Worm (Caenorhabditis elegans) whole organism, L4 larva: ENCODE results near the gene irld-2.
A peak's percentile ranks its signal among the peaks of the same experiment; 100 is the strongest.

Experiments used
- D1046.2 ChIP-seq: fragments of 200-800 bp; sonication (Bioruptor generic); IDR thresholded peaks from 2 replicates; pipeline ENCODE4 v1.3.6; 2022; ENCODE audit warnings: missing genetic modification characterization, missing compliant biosample characterization
- F49E8.2 ChIP-seq: sonication (generic microtip); optimal IDR thresholded peaks from 2 replicates; lab custom pipeline; 2016; ENCODE audit warnings: missing compliant biosample characterization, mild to moderate bottlenecking, missing genetic modification characterization, borderline replicate concordance
- T26A8.4 ChIP-seq: fragments of 200-800 bp; sonication (Bioruptor generic); IDR thresholded peaks from 2 replicates; pipeline ENCODE4 v1.3.6; 2022; ENCODE audit warnings: missing genetic modification characterization, missing compliant biosample characterization
- Y48G9A.11 ChIP-seq: fragments of 200-800 bp; sonication (Bioruptor generic); IDR thresholded peaks from 2 replicates; pipeline ENCODE4 v1.3.6; 2022; ENCODE audit warnings: missing genetic modification reagents, missing genetic modification characterization, missing compliant biosample characterization
- ZK337.2 ChIP-seq: fragments of 200-800 bp; sonication (Bioruptor generic); IDR thresholded peaks from 2 replicates; pipeline ENCODE4 v1.3.6; 2022; ENCODE audit warnings: missing genetic modification reagents, missing genetic modification characterization, missing compliant biosample characterization
- arid-1 ChIP-seq: fragments of 200-800 bp; sonication (Bioruptor generic); conservative IDR thresholded peaks from 2 replicates; pipeline ENCODE4 v1.3.6; 2022; ENCODE audit warnings: missing genetic modification reagents, missing genetic modification characterization, missing compliant biosample characterization
- attf-4 ChIP-seq: sonication (generic microtip); optimal IDR thresholded peaks from 3 replicates; lab custom pipeline; 2017; ENCODE audit warnings: missing biosample characterization, missing genetic modification characterization
- ceh-28 ChIP-seq: fragments of 150-350 bp; optimal IDR thresholded peaks from 2 replicates; lab custom pipeline; 2014; ENCODE audit warnings: missing biosample characterization, missing genetic modification reagents, missing genetic modification characterization
- ceh-44 ChIP-seq: fragments of 200-800 bp; sonication (Bioruptor generic); IDR thresholded peaks from 2 replicates; pipeline ENCODE4 v1.3.6; 2022; ENCODE audit warnings: missing genetic modification reagents, missing genetic modification characterization, missing compliant biosample characterization
- ceh-62 ChIP-seq: sonication (generic microtip); optimal IDR thresholded peaks from 2 replicates; lab custom pipeline; 2017; ENCODE audit warnings: missing biosample characterization, missing genetic modification characterization
- ceh-82 ChIP-seq: sonication (generic microtip); optimal IDR thresholded peaks from 2 replicates; lab custom pipeline; 2017; ENCODE audit warnings: missing biosample characterization, missing genetic modification characterization
- ces-1 ChIP-seq: fragments of 150-350 bp; sonication (generic microtip); optimal IDR thresholded peaks from 4 replicates; lab custom pipeline; 2014; ENCODE audit warnings: missing biosample characterization, missing genetic modification reagents, missing genetic modification characterization
- ctbp-1 ChIP-seq: fragments of 200-800 bp; sonication (Bioruptor generic); IDR thresholded peaks from 2 replicates; pipeline ENCODE4 v1.3.6; 2022; ENCODE audit warnings: missing genetic modification reagents, missing genetic modification characterization, missing compliant biosample characterization
- daf-19 ChIP-seq: fragments of 200-800 bp; sonication (Bioruptor generic); conservative IDR thresholded peaks from 2 replicates; pipeline ENCODE4 v1.3.6; 2022; ENCODE audit warnings: missing genetic modification characterization, missing compliant biosample characterization
- dmd-6 ChIP-seq: fragments of 200-800 bp; sonication (Bioruptor generic); IDR thresholded peaks from 2 replicates; pipeline ENCODE4 v1.3.6; 2022; ENCODE audit warnings: missing genetic modification reagents, missing genetic modification characterization, missing compliant biosample characterization
- dmd-8 ChIP-seq: fragments of 200-800 bp; sonication (Bioruptor generic); IDR thresholded peaks from 2 replicates; pipeline ENCODE4 v1.3.6; 2022; ENCODE audit warnings: missing genetic modification characterization, missing compliant biosample characterization
- dmd-9 ChIP-seq: fragments of 200-800 bp; sonication (Bioruptor generic); IDR thresholded peaks from 2 replicates; pipeline ENCODE4 v1.3.6; 2022; ENCODE audit warnings: missing genetic modification reagents, missing genetic modification characterization, missing compliant biosample characterization
- dpl-1 ChIP-seq: fragments of 150-350 bp; optimal IDR thresholded peaks from 2 replicates; lab custom pipeline; 2014; ENCODE audit warnings: missing biosample characterization, missing genetic modification reagents, missing genetic modification characterization
- duxl-1 ChIP-seq: sonication (generic microtip); optimal IDR thresholded peaks from 2 replicates; lab custom pipeline; 2016; ENCODE audit warnings: mild to moderate bottlenecking, missing genetic modification characterization, moderate library complexity, missing compliant biosample characterization; ENCODE audit not compliant: poor library complexity
- dve-1 ChIP-seq: sonication (generic microtip); optimal IDR thresholded peaks from 2 replicates; lab custom pipeline; 2017; ENCODE audit warnings: antibody characterized with exemption, mild to moderate bottlenecking, missing genetic modification characterization, missing compliant biosample characterization; ENCODE audit not compliant: insufficient read depth
- hif-1 ChIP-seq, 2 experiments: sonication (generic microtip); optimal IDR thresholded peaks; 2 replicates each; lab custom pipeline; 2016 to 2017; ENCODE audit warnings: missing compliant biosample characterization in 2 of 2, missing genetic modification characterization in 2 of 2, missing genetic modification reagents in 2 of 2, missing genotype in 2 of 2, mild to moderate bottlenecking in 1 of 2
- hlh-11 ChIP-seq: fragments of 200-800 bp; sonication (Bioruptor generic); optimal IDR thresholded peaks from 2 replicates; lab custom pipeline; 2018; ENCODE audit warnings: mild to moderate bottlenecking, missing genetic modification characterization, missing compliant biosample characterization
- hlh-30 ChIP-seq: sonication (generic microtip); optimal IDR thresholded peaks from 2 replicates; lab custom pipeline; 2017; ENCODE audit warnings: antibody characterized with exemption, mild to moderate bottlenecking, missing genetic modification characterization, missing compliant biosample characterization; ENCODE audit not compliant: insufficient read depth
- jun-1 ChIP-seq: fragments of 150-350 bp; optimal IDR thresholded peaks from 2 replicates; lab custom pipeline; 2014; ENCODE audit warnings: missing biosample characterization, missing genetic modification reagents, missing genetic modification characterization
- lin-13 ChIP-seq: fragments of 150-350 bp; optimal IDR thresholded peaks from 2 replicates; lab custom pipeline; 2014; ENCODE audit warnings: missing biosample characterization, missing genetic modification reagents, missing genetic modification characterization
- lin-15B ChIP-seq: fragments of 150-350 bp; sonication (generic microtip); optimal IDR thresholded peaks from 3 replicates; lab custom pipeline; 2014; ENCODE audit warnings: missing biosample characterization, missing genetic modification characterization
- lin-39 ChIP-seq: fragments of 150-350 bp; optimal IDR thresholded peaks from 2 replicates; lab custom pipeline; 2014; ENCODE audit warnings: missing biosample characterization, missing genetic modification reagents, missing genetic modification characterization
- mep-1 ChIP-seq: fragments of 150-350 bp; sonication (generic microtip); optimal IDR thresholded peaks from 3 replicates; lab custom pipeline; 2014; ENCODE audit warnings: missing biosample characterization, missing genetic modification characterization
- mes-2 ChIP-seq: sonication (generic microtip); optimal IDR thresholded peaks from 2 replicates; lab custom pipeline; 2016; ENCODE audit warnings: missing genotype, mild to moderate bottlenecking, missing genetic modification characterization, missing compliant biosample characterization; ENCODE audit not compliant: poor library complexity, severe bottlenecking
- nhr-11 ChIP-seq: fragments of 150-350 bp; optimal IDR thresholded peaks from 2 replicates; lab custom pipeline; 2014; ENCODE audit warnings: missing biosample characterization, missing genetic modification characterization
- nhr-111 ChIP-seq: fragments of 200-800 bp; sonication (Bioruptor generic); optimal IDR thresholded peaks from 2 replicates; lab custom pipeline; 2018; ENCODE audit warnings: mild to moderate bottlenecking, missing genetic modification characterization, missing compliant biosample characterization
- nhr-237 ChIP-seq: sonication (generic microtip); optimal IDR thresholded peaks from 2 replicates; lab custom pipeline; 2017; ENCODE audit warnings: missing biosample characterization, missing genetic modification characterization
- nhr-25 ChIP-seq: sonication (generic microtip); optimal IDR thresholded peaks from 2 replicates; lab custom pipeline; 2017; ENCODE audit warnings: missing genetic modification characterization, mild to moderate bottlenecking, missing compliant biosample characterization, antibody characterized with exemption, moderate library complexity, borderline replicate concordance; ENCODE audit not compliant: insufficient read depth
- nhr-28 ChIP-seq: fragments of 150-350 bp; optimal IDR thresholded peaks from 2 replicates; lab custom pipeline; 2014; ENCODE audit warnings: missing biosample characterization, missing genetic modification characterization
- nhr-42 ChIP-seq: fragments of 200-800 bp; sonication (Bioruptor generic); IDR thresholded peaks from 2 replicates; pipeline ENCODE4 v1.3.6; 2022; ENCODE audit warnings: missing genetic modification characterization, missing compliant biosample characterization
- nhr-6 ChIP-seq: fragments of 150-350 bp; optimal IDR thresholded peaks from 2 replicates; lab custom pipeline; 2014; ENCODE audit warnings: missing biosample characterization, missing genetic modification characterization
- php-3 ChIP-seq: fragments of 200-800 bp; sonication (Bioruptor generic); IDR thresholded peaks from 2 replicates; pipeline ENCODE4 v1.3.6; 2022; ENCODE audit warnings: missing genetic modification reagents, missing genetic modification characterization, missing compliant biosample characterization
- pqm-1 ChIP-seq: sonication (generic microtip); optimal IDR thresholded peaks from 2 replicates; lab custom pipeline; 2017; ENCODE audit warnings: missing biosample characterization, missing genetic modification characterization
- set-16 ChIP-seq: fragments of 200-800 bp; sonication (Bioruptor generic); IDR thresholded peaks from 2 replicates; pipeline ENCODE4 v1.3.6; 2022; ENCODE audit warnings: missing genetic modification reagents, missing genetic modification characterization, missing compliant biosample characterization
- skn-1 ChIP-seq: fragments of 150-350 bp; optimal IDR thresholded peaks from 2 replicates; lab custom pipeline; 2014; ENCODE audit warnings: missing biosample characterization, missing genetic modification characterization
- snpc-1.2 ChIP-seq: fragments of 200-800 bp; sonication (Bioruptor generic); IDR thresholded peaks from 2 replicates; pipeline ENCODE4 v1.3.6; 2022; ENCODE audit warnings: missing genetic modification reagents, missing genetic modification characterization, missing compliant biosample characterization
- spr-3 ChIP-seq: fragments of 200-800 bp; sonication (Bioruptor generic); optimal IDR thresholded peaks from 2 replicates; lab custom pipeline; 2018; ENCODE audit warnings: mild to moderate bottlenecking, missing genetic modification characterization, missing compliant biosample characterization
- unc-39 ChIP-seq: sonication (generic microtip); optimal IDR thresholded peaks from 2 replicates; lab custom pipeline; 2017; ENCODE audit warnings: missing biosample characterization, missing genetic modification characterization
- unc-62 ChIP-seq, 3 experiments: fragments of 150-350 bp in 1 of 3; sonication (generic microtip); optimal IDR thresholded peaks in 2 of 3; peaks in 1 of 3; 1 replicate in 1 of 3; 2 replicates in 2 of 3; lab custom pipeline; 2014 to 2017; ENCODE audit warnings: missing biosample characterization in 3 of 3, missing genetic modification characterization in 3 of 3, missing genetic modification reagents in 3 of 3, missing genotype in 1 of 3
- vab-7 ChIP-seq: fragments of 200-800 bp; sonication (Bioruptor generic); IDR thresholded peaks from 2 replicates; pipeline ENCODE4 v1.3.6; 2022; ENCODE audit warnings: missing genetic modification reagents, missing genetic modification characterization, missing compliant biosample characterization
- zfp-2 ChIP-seq: sonication (generic microtip); optimal IDR thresholded peaks from 2 replicates; lab custom pipeline; 2016; ENCODE audit warnings: mild to moderate bottlenecking, missing genetic modification characterization, missing compliant biosample characterization
- zfp-3 ChIP-seq: fragments of 200-800 bp; sonication (Bioruptor generic); conservative IDR thresholded peaks from 2 replicates; pipeline ENCODE4 v1.3.6; 2022; ENCODE audit warnings: missing genetic modification reagents, missing genetic modification characterization, missing compliant biosample characterization
- zip-11 ChIP-seq: fragments of 200-800 bp; sonication (Bioruptor generic); IDR thresholded peaks from 2 replicates; pipeline ENCODE4 v1.3.6; 2022; ENCODE audit warnings: missing genetic modification characterization, missing compliant biosample characterization
- zip-2 ChIP-seq: fragments of 150-350 bp; optimal IDR thresholded peaks from 2 replicates; lab custom pipeline; 2014; ENCODE audit warnings: missing biosample characterization, missing genetic modification characterization
- ztf-11 ChIP-seq: fragments of 150-350 bp; optimal IDR thresholded peaks from 2 replicates; lab custom pipeline; 2014; ENCODE audit warnings: missing biosample characterization, missing genetic modification characterization

The irld-2 gene

DNA sequence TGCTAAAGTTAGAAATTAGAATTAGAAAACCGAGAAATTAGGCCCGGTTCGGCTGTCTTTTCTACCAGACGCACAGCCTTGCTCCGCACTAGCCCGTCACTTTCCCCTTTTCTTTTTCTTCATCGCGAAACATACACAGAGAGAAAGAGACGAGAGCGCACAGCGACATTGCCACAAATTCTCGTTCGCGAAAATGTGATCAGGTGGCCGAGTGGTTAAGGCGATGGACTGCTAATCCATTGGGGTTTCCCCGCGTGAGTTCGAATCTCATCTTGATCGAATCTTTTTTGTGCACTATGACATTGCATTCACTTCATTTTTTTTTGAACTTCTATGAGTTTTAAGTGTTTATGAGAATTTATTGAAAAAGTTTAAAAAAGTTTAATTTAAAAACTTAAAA is 47.6 kb upstream of the irld-2 start (continued):
- peak; percentile 20 for TF ChIP-seq jun-1 (tag; lab: Kevin White, UChicago)
- TF ChIP-seq ZK337.2 (GFP tag; lab: Robert Waterston, UW), result peak; percentile 63
- TF ChIP-seq php-3 (GFP tag; lab: Robert Waterston, UW), result peak; percentile 27; the same call in 1 of the 2 replicates
- TF ChIP-seq attf-4 (tag; lab: Kevin White, UChicago), result no peak
- peak; percentile 77 for TF ChIP-seq vab-7 (GFP tag; lab: Robert Waterston, UW)
- peak; percentile 5 for TF ChIP-seq dpl-1 (GFP tag; lab: Kevin White, UChicago)
- TF ChIP-seq ceh-82, result no peak
- no peak for TF ChIP-seq spr-3 (GFP tag; lab: Kevin White, UChicago)
- no peak for TF ChIP-seq ceh-62 (tag; lab: Kevin White, UChicago)
- TF ChIP-seq lin-39 (tag; lab: Kevin White, UChicago), result no peak
- 0 out of 2 replicates have a peak, but pooled peaks have one; percentile 40 for TF ChIP-seq ceh-44 (GFP tag; lab: Robert Waterston, UW)
- peak; percentile 65 for TF ChIP-seq dmd-6 (GFP tag; lab: Robert Waterston, UW)
- TF ChIP-seq T26A8.4 (GFP tag; lab: Robert Waterston, UW), result peak; percentile 74
- no peak for TF ChIP-seq duxl-1
- no peak for TF ChIP-seq Y48G9A.11
- TF ChIP-seq ctbp-1 (GFP tag; lab: Robert Waterston, UW), result 0 out of 2 replicates have a peak, but pooled peaks have one; percentile 14
- no peak for TF ChIP-seq lin-15B (tag; lab: Kevin White, UChicago)
- TF ChIP-seq set-16, result no peak
- 0 out of 2 replicates have a peak, but pooled peaks have one; percentile 61 for TF ChIP-seq dmd-8 (GFP tag; lab: Robert Waterston, UW)
- no peak for TF ChIP-seq nhr-237 (tag; lab: Kevin White, UChicago)
- no peak for TF ChIP-seq pqm-1 (tag; lab: Kevin White, UChicago)
- TF ChIP-seq nhr-28 (tag; lab: Kevin White, UChicago), result no peak
- TF ChIP-seq ceh-28 (tag; lab: Kevin White, UChicago), result no peak
- peak; percentile 23 for TF ChIP-seq zip-2 (tag; lab: Kevin White, UChicago)
- TF ChIP-seq daf-19 (GFP tag; lab: Robert Waterston, UW), result no peak
- TF ChIP-seq dve-1 (tag; lab: Kevin White, UChicago), result peak; percentile 38
- peak; percentile 25 for TF ChIP-seq lin-13 (GFP tag; lab: Kevin White, UChicago)
- no peak for TF ChIP-seq unc-39 (tag; lab: Kevin White, UChicago)
- TF ChIP-seq dmd-9, result no peak
- no peak for TF ChIP-seq unc-62 (GFP tag; optimal IDR thresholded peaks at IDR 0.05 in 1 of 2; lab: Kevin White, UChicago)
- no peak for TF ChIP-seq unc-62 (tag; optimal IDR thresholded peaks at IDR 0.05; lab: Kevin White, UChicago)
- TF ChIP-seq D1046.2 (GFP tag; lab: Robert Waterston, UW), result 0 out of 2 replicates have a peak, but pooled peaks have one; percentile 69
- TF ChIP-seq ces-1 (GFP tag; lab: Kevin White, UChicago), result no peak
- TF ChIP-seq mes-2 (tag; lab: Kevin White, UChicago), result peak; percentile 79
- TF ChIP-seq mep-1, result no peak
- peak; percentile 16 for TF ChIP-seq nhr-6 (tag; lab: Kevin White, UChicago)
- TF ChIP-seq nhr-111 (GFP tag; lab: Kevin White, UChicago), result no peak
- no peak for TF ChIP-seq nhr-25 (tag; lab: Kevin White, UChicago)
- no peak for TF ChIP-seq nhr-11 (tag; lab: Kevin White, UChicago)
- 0 out of 2 replicates have a peak, but pooled peaks have one; percentile 67 for TF ChIP-seq nhr-42
- peak; percentile 81 for TF ChIP-seq snpc-1.2 (GFP tag; lab: Robert Waterston, UW)
- TF ChIP-seq hif-1 (tag; optimal IDR thresholded peaks at IDR 0.05; lab: Kevin White, UChicago), result no peak
- no peak for TF ChIP-seq zfp-2
- 0 out of 2 replicates have a peak, but pooled peaks have one; percentile 27 for TF ChIP-seq zip-11
- peak; percentile 47 for TF ChIP-seq hlh-11
- TF ChIP-seq F49E8.2 (tag; lab: Kevin White, UChicago), result no peak
- peak; percentile 37; the same call in 1 of the 2 replicates for TF ChIP-seq zfp-3 (GFP tag; lab: Robert Waterston, UW)
- no peak for TF ChIP-seq skn-1
- no peak for TF ChIP-seq ztf-11 (tag; lab: Kevin White, UChicago)
- TF ChIP-seq hlh-30 (tag; lab: Kevin White, UChicago), result peak; percentile 70
- TF ChIP-seq arid-1 (GFP tag; lab: Robert Waterston, UW), result 0 out of 2 replicates have a peak, but pooled peaks have one; percentile 53
